Worm (Caenorhabditis elegans): ENCODE results near the gene col-135.

DNA sequence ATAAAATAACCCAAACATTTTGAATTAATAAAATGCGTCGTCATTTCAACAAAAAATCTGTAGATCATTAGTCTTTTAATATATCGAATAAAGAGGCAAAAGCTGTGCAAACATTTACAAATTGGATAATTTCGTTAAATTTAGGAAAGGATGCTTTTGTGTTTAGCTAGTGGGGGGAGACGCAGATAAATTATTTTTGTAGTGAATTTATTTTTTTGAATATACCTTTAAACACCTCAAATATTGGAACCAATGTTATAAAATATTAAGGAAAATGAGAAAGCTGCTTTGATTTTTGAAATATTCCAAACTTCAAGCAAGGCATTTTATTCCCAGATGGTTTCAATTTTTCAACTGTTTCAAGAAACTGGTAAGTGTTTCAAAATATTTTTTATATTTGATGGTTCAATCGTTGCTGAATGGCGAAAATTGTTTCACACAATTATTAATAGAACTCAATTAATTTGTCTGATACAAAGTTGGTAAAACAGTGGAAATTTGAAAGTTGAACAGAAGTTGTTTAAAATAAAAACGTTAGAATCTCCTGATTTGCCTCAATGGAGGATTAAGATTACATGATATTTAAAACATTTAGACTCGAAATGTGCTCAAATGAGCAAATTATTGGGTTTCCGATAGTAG lies 44.0 kb upstream of the col-135 start, which contains the start of gene Y40H7A.4:
- TF ChIP-seq nhr-76 (tag; optimal IDR thresholded peaks at IDR 0.05), result no peak
- TF ChIP-seq hlh-1 (tag; optimal IDR thresholded peaks at IDR 0.05), result no peak
- no peak for TF ChIP-seq ztf-11 (tag; optimal IDR thresholded peaks at IDR 0.05)
- TF ChIP-seq nhr-12 (tag; optimal IDR thresholded peaks at IDR 0.05), result no peak
- no peak for TF ChIP-seq nhr-237 (tag; optimal IDR thresholded peaks at IDR 0.05)
- no peak for TF ChIP-seq mep-1 (tag; optimal IDR thresholded peaks at IDR 0.05)
- TF ChIP-seq zip-8 (tag; optimal IDR thresholded peaks at IDR 0.05), result no peak

Measured in whole organism, mixed stage, embryonic.